Worm (Caenorhabditis elegans) whole organism, L1 larva: ENCODE results near the gene ccd-5.

Source experiments
- C16A3.4 ChIP-seq: fragments of 150-350 bp; optimal IDR thresholded peaks from 2 replicates; lab custom pipeline; 2014; ENCODE audit warnings: missing biosample characterization, missing genetic modification characterization
- C34B4.2 ChIP-seq: sonication (generic microtip); optimal IDR thresholded peaks from 2 replicates; lab custom pipeline; 2017; ENCODE audit warnings: mild to moderate bottlenecking, missing genetic modification characterization, missing compliant biosample characterization
- F16B12.6 ChIP-seq: fragments of 150-350 bp; optimal IDR thresholded peaks from 2 replicates; lab custom pipeline; 2014; ENCODE audit warnings: missing biosample characterization, missing genetic modification characterization
- alr-1 ChIP-seq: fragments of 200-800 bp; sonication (Bioruptor generic); optimal IDR thresholded peaks from 2 replicates; lab custom pipeline; 2018; ENCODE audit warnings: borderline replicate concordance, mild to moderate bottlenecking, missing genetic modification characterization, missing compliant biosample characterization
- aly-2 ChIP-seq: fragments of 150-350 bp; optimal IDR thresholded peaks from 2 replicates; lab custom pipeline; 2014; ENCODE audit warnings: missing biosample characterization, missing genetic modification characterization
- ama-1 ChIP-seq: fragments of 150-350 bp; optimal IDR thresholded peaks from 2 replicates; lab custom pipeline; 2014
- blmp-1 ChIP-seq: fragments of 150-350 bp; optimal IDR thresholded peaks from 2 replicates; lab custom pipeline; 2014; ENCODE audit warnings: missing biosample characterization, missing genetic modification characterization
- ceh-8 ChIP-seq: fragments of 200-800 bp; sonication (Bioruptor generic); optimal IDR thresholded peaks from 2 replicates; lab custom pipeline; 2018; ENCODE audit warnings: mild to moderate bottlenecking, missing genetic modification characterization, moderate library complexity, missing compliant biosample characterization
- ceh-82 ChIP-seq, 3 experiments: fragments of 150-350 bp in 1 of 3; sonication (generic microtip) in 2 of 3; optimal IDR thresholded peaks; 2 replicates each; lab custom pipeline; 2014 to 2017; ENCODE audit warnings: missing biosample characterization in 3 of 3, missing genetic modification characterization in 3 of 3
- ceh-90 ChIP-seq: sonication (generic microtip); optimal IDR thresholded peaks from 2 replicates; lab custom pipeline; 2016; ENCODE audit warnings: missing genetic modification characterization, missing compliant biosample characterization
- dpl-1 ChIP-seq, 3 experiments: fragments of 150-350 bp in 2 of 3; sonication (generic microtip) in 1 of 3; optimal IDR thresholded peaks; 2 replicates each; lab custom pipeline; 2014 to 2017; ENCODE audit warnings: missing biosample characterization in 3 of 3, missing genetic modification characterization in 3 of 3, missing genetic modification reagents in 3 of 3
- dsc-1 ChIP-seq: sonication (generic microtip); optimal IDR thresholded peaks from 2 replicates; lab custom pipeline; 2016; ENCODE audit warnings: mild to moderate bottlenecking, missing genetic modification characterization, missing compliant biosample characterization
- efl-3 ChIP-seq: fragments of 200-800 bp; sonication (Bioruptor generic); optimal IDR thresholded peaks from 2 replicates; lab custom pipeline; 2018; ENCODE audit warnings: mild to moderate bottlenecking, missing genetic modification characterization, missing compliant biosample characterization
- egl-13 ChIP-seq: sonication (generic microtip); optimal IDR thresholded peaks from 2 replicates; lab custom pipeline; 2016; ENCODE audit warnings: missing genotype, missing genetic modification reagents, missing genetic modification characterization, missing compliant biosample characterization
- elt-2 ChIP-seq: sonication (generic microtip); optimal IDR thresholded peaks from 2 replicates; lab custom pipeline; 2016; ENCODE audit warnings: missing genetic modification characterization, mild to moderate bottlenecking, inconsistent platforms, missing compliant biosample characterization, missing genetic modification reagents
- elt-3 ChIP-seq, 6 experiments: fragments of 150-350 bp in 1 of 6; sonication (generic microtip); optimal IDR thresholded peaks; 2 replicates each; lab custom pipeline; 2017 to 2018; ENCODE audit warnings: missing biosample characterization in 6 of 6, missing genetic modification characterization in 6 of 6, inconsistent platforms in 1 of 6
- fkh-10 ChIP-seq: sonication (generic microtip); optimal IDR thresholded peaks from 2 replicates; lab custom pipeline; 2017; ENCODE audit warnings: missing biosample characterization, missing genetic modification reagents, missing genetic modification characterization
- fkh-4 ChIP-seq: sonication (generic microtip); optimal IDR thresholded peaks from 2 replicates; lab custom pipeline; 2016; ENCODE audit warnings: missing compliant biosample characterization, missing genetic modification characterization, borderline replicate concordance
- grh-1 ChIP-seq: fragments of 200-800 bp; sonication (Bioruptor generic); IDR thresholded peaks from 2 replicates; pipeline ENCODE4 v1.3.6; 2022; ENCODE audit warnings: missing genetic modification reagents, missing genetic modification characterization, missing compliant biosample characterization
- hlh-17 ChIP-seq: fragments of 200-800 bp; sonication (Bioruptor generic); optimal IDR thresholded peaks from 2 replicates; lab custom pipeline; 2018; ENCODE audit warnings: missing genetic modification characterization, mild to moderate bottlenecking, missing compliant biosample characterization, moderate library complexity, borderline replicate concordance
- hlh-4 ChIP-seq: sonication (generic microtip); optimal IDR thresholded peaks from 2 replicates; lab custom pipeline; 2016; ENCODE audit warnings: mild to moderate bottlenecking, missing genetic modification characterization, missing compliant biosample characterization
- isw-1 ChIP-seq: fragments of 200-800 bp; sonication (Bioruptor generic); IDR thresholded peaks from 2 replicates; pipeline ENCODE4 v1.3.6; 2022; ENCODE audit warnings: missing genetic modification characterization, missing compliant biosample characterization
- lin-13 ChIP-seq: fragments of 150-350 bp; optimal IDR thresholded peaks from 2 replicates; lab custom pipeline; 2014; ENCODE audit warnings: missing biosample characterization, missing genetic modification reagents, missing genetic modification characterization
- lin-15B ChIP-seq: fragments of 150-350 bp; sonication (generic microtip); optimal IDR thresholded peaks from 3 replicates; lab custom pipeline; 2014; ENCODE audit warnings: missing biosample characterization, missing genetic modification characterization
- lin-35 ChIP-seq, 2 experiments: fragments of 150-350 bp; optimal IDR thresholded peaks; 2 replicates each; lab custom pipeline; 2014; ENCODE audit warnings: missing biosample characterization in 2 of 2, missing genetic modification characterization in 2 of 2, missing genetic modification reagents in 2 of 2
- lin-39 ChIP-seq: fragments of 150-350 bp; optimal IDR thresholded peaks from 2 replicates; lab custom pipeline; 2014; ENCODE audit warnings: missing biosample characterization, missing genetic modification reagents, missing genetic modification characterization
- lsy-2 ChIP-seq, 2 experiments: fragments of 150-350 bp; optimal IDR thresholded peaks; 2 replicates each; lab custom pipeline; 2014; ENCODE audit warnings: missing biosample characterization in 2 of 2, missing genetic modification characterization in 2 of 2
- mdl-1 ChIP-seq, 2 experiments: fragments of 150-350 bp; optimal IDR thresholded peaks; 2 replicates each; lab custom pipeline; 2014 to 2017; ENCODE audit warnings: missing biosample characterization in 2 of 2, missing genetic modification characterization in 2 of 2, inconsistent platforms in 1 of 2
- mef-2 ChIP-seq: fragments of 150-350 bp; optimal IDR thresholded peaks from 2 replicates; lab custom pipeline; 2014; ENCODE audit warnings: missing biosample characterization, missing genetic modification characterization
- nhr-11 ChIP-seq: fragments of 150-350 bp; optimal IDR thresholded peaks from 2 replicates; lab custom pipeline; 2014; ENCODE audit warnings: missing biosample characterization, missing genetic modification characterization
- nhr-20 ChIP-seq: sonication (generic microtip); optimal IDR thresholded peaks from 2 replicates; lab custom pipeline; 2016; ENCODE audit warnings: mild to moderate bottlenecking, missing genetic modification characterization, missing compliant biosample characterization
- nhr-237 ChIP-seq: fragments of 150-350 bp; optimal IDR thresholded peaks from 2 replicates; lab custom pipeline; 2014; ENCODE audit warnings: missing biosample characterization, missing genetic modification characterization
- nhr-28 ChIP-seq: fragments of 150-350 bp; optimal IDR thresholded peaks from 2 replicates; lab custom pipeline; 2014; ENCODE audit warnings: missing biosample characterization, missing genetic modification characterization
- nhr-47 ChIP-seq: sonication (generic microtip); optimal IDR thresholded peaks from 2 replicates; lab custom pipeline; 2016; ENCODE audit warnings: mild to moderate bottlenecking, missing genetic modification characterization, moderate library complexity, missing compliant biosample characterization
- nhr-84 ChIP-seq: sonication (generic microtip); optimal IDR thresholded peaks from 2 replicates; lab custom pipeline; 2017; ENCODE audit warnings: missing biosample characterization, missing genetic modification characterization
- nhr-85 ChIP-seq: sonication (generic microtip); peaks from one replicate; lab custom pipeline; 2016; ENCODE audit warnings: missing genetic modification characterization, inconsistent platforms, missing compliant biosample characterization
- nhr-90 ChIP-seq: sonication (generic microtip); optimal IDR thresholded peaks from 2 replicates; lab custom pipeline; 2016; ENCODE audit warnings: mild to moderate bottlenecking, missing genetic modification characterization, missing compliant biosample characterization; ENCODE audit not compliant: poor library complexity
- pag-3 ChIP-seq: sonication (generic microtip); optimal IDR thresholded peaks from 2 replicates; lab custom pipeline; 2017; ENCODE audit warnings: missing genetic modification characterization, mild to moderate bottlenecking, missing compliant biosample characterization, antibody characterized with exemption, borderline replicate concordance; ENCODE audit not compliant: insufficient read depth
- pax-3 ChIP-seq: fragments of 200-800 bp; sonication (Bioruptor generic); optimal IDR thresholded peaks from 2 replicates; lab custom pipeline; 2018; ENCODE audit warnings: mild to moderate bottlenecking, missing genetic modification characterization, moderate library complexity, missing compliant biosample characterization
- pqm-1 ChIP-seq: sonication (generic microtip); optimal IDR thresholded peaks from 3 replicates; lab custom pipeline; 2017; ENCODE audit warnings: missing biosample characterization, missing genetic modification characterization
- sox-4 ChIP-seq: sonication (generic microtip); optimal IDR thresholded peaks from 2 replicates; lab custom pipeline; 2016; ENCODE audit warnings: missing genetic modification characterization, missing compliant biosample characterization
- sup-37 ChIP-seq: fragments of 200-800 bp; sonication (Bioruptor generic); optimal IDR thresholded peaks from 2 replicates; lab custom pipeline; 2018; ENCODE audit warnings: mild to moderate bottlenecking, missing genetic modification characterization, missing compliant biosample characterization
- swsn-7 ChIP-seq: sonication (generic microtip); optimal IDR thresholded peaks from 2 replicates; lab custom pipeline; 2016; ENCODE audit warnings: missing genetic modification characterization, missing compliant biosample characterization
- tbx-2 ChIP-seq: sonication (generic microtip); optimal IDR thresholded peaks from 2 replicates; lab custom pipeline; 2016; ENCODE audit warnings: missing genetic modification characterization, missing compliant biosample characterization
- tlp-1 ChIP-seq: fragments of 150-350 bp; optimal IDR thresholded peaks from 2 replicates; lab custom pipeline; 2014; ENCODE audit warnings: missing biosample characterization, missing genetic modification characterization
- unc-30 ChIP-seq: sonication (generic microtip); optimal IDR thresholded peaks from 2 replicates; lab custom pipeline; 2017; ENCODE audit warnings: missing biosample characterization, missing genetic modification characterization
- unc-98 ChIP-seq: fragments of 200-800 bp; sonication (Bioruptor generic); IDR thresholded peaks from 2 replicates; pipeline ENCODE4 v1.3.6; 2022; ENCODE audit warnings: missing genetic modification characterization, missing compliant biosample characterization
- vab-15 ChIP-seq: sonication (generic microtip); optimal IDR thresholded peaks from 2 replicates; lab custom pipeline; 2017; ENCODE audit warnings: missing genotype, mild to moderate bottlenecking, missing genetic modification characterization, missing compliant biosample characterization
- xbp-1 ChIP-seq: sonication (generic microtip); optimal IDR thresholded peaks from 2 replicates; lab custom pipeline; 2016; ENCODE audit warnings: missing genetic modification characterization, missing compliant biosample characterization
- zag-1 ChIP-seq: fragments of 150-350 bp; optimal IDR thresholded peaks from 2 replicates; lab custom pipeline; 2014; ENCODE audit warnings: missing biosample characterization, missing genetic modification characterization
- zip-4 ChIP-seq: fragments of 200-800 bp; sonication (Bioruptor generic); optimal IDR thresholded peaks from 2 replicates; lab custom pipeline; 2018; ENCODE audit warnings: mild to moderate bottlenecking, missing genetic modification characterization, moderate library complexity, missing compliant biosample characterization
- ztf-11 ChIP-seq, 2 experiments: sonication (generic microtip); optimal IDR thresholded peaks; 2 replicates each; lab custom pipeline; 2016 to 2017; ENCODE audit warnings: missing genetic modification characterization in 2 of 2, missing biosample characterization in 1 of 2, missing compliant biosample characterization in 1 of 2
- ztf-4 ChIP-seq: fragments of 150-350 bp; optimal IDR thresholded peaks from 2 replicates; lab custom pipeline; 2014; ENCODE audit warnings: missing biosample characterization, missing genetic modification characterization

Gene ccd-5

DNA sequence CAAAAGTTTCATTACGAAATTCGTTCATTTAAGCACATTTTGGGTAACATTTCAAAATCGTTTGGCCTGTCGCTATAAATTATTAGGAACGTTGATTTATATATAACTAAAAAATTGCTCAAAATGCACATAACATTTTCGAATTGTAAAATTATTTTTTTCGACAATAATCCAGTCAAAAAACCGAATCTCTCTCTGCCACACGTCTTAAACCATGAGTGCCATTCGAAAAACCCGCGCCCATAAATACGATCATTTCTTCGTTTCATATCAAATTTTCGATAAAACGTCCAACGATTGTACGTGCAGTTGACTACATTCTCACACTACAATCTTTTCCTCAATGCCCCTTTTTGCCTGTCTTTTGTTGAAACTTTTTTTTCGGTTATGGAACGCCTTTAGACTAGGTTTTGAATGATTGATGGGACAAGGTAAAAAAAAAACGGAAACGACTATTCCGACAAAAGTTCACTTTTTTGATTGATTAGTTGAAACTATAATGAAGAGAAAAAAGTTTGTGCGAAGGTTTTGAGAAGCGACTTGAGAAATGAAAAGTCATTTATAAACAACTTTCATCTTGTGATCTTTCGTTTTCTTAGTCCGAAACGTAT, 20.3 kb upstream of the ccd-5 start:
- no peak for TF ChIP-seq nhr-90 (tag; lab: Kevin White, UChicago)
- no peak for TF ChIP-seq hlh-17 (GFP tag; lab: Kevin White, UChicago)
- no peak for TF ChIP-seq nhr-237 (tag; lab: Kevin White, UChicago)
- no peak for TF ChIP-seq lin-15B
- no peak for TF ChIP-seq ztf-11 (tag; optimal IDR thresholded peaks at IDR 0.05; lab: Kevin White, UChicago)
- TF ChIP-seq nhr-20 (tag; lab: Kevin White, UChicago) = peak; percentile 39
- no peak for TF ChIP-seq nhr-47 (tag; lab: Kevin White, UChicago)
- TF ChIP-seq ceh-82 (tag; optimal IDR thresholded peaks at IDR 0.05; lab: Kevin White, UChicago) = no peak
- TF ChIP-seq hlh-4 (tag; lab: Kevin White, UChicago) = no peak
- TF ChIP-seq pax-3 = no peak
- TF ChIP-seq efl-3 (GFP tag; lab: Kevin White, UChicago) = no peak
- TF ChIP-seq ztf-4 (tag; lab: Kevin White, UChicago) = no peak
- TF ChIP-seq unc-30 (tag; lab: Kevin White, UChicago) = no peak
- TF ChIP-seq sox-4 (tag; lab: Kevin White, UChicago) = no peak
- TF ChIP-seq pag-3 (tag; lab: Kevin White, UChicago) = peak; percentile 8
- TF ChIP-seq unc-98 (GFP tag; lab: Robert Waterston, UW) = no peak
- no peak for TF ChIP-seq C34B4.2 (tag; lab: Kevin White, UChicago)
- TF ChIP-seq nhr-84 (tag; lab: Kevin White, UChicago) = no peak
- no peak for TF ChIP-seq isw-1 (GFP tag; lab: Robert Waterston, UW)
- peak; percentile 60 for TF ChIP-seq blmp-1 (tag; lab: Kevin White, UChicago)
- TF ChIP-seq ama-1 = no peak
- no peak for TF ChIP-seq ceh-90 (tag; lab: Kevin White, UChicago)
- TF ChIP-seq dsc-1 (tag; lab: Kevin White, UChicago) = no peak
- TF ChIP-seq elt-2 (tag; lab: Kevin White, UChicago) = no peak
- no peak for TF ChIP-seq fkh-10
- TF ChIP-seq xbp-1 (tag; lab: Kevin White, UChicago) = no peak
- TF ChIP-seq lsy-2 (tag; optimal IDR thresholded peaks at IDR 0.05; lab: Kevin White, UChicago) = peak in 1 of 2 experiments; percentile 11
- TF ChIP-seq tbx-2 (tag; lab: Kevin White, UChicago) = no peak
- TF ChIP-seq alr-1 (tag; lab: Kevin White, UChicago) = no peak
- no peak for TF ChIP-seq swsn-7
- no peak for TF ChIP-seq zip-4 (GFP tag; lab: Kevin White, UChicago)
- TF ChIP-seq F16B12.6 (tag; lab: Kevin White, UChicago) = no peak
- no peak for TF ChIP-seq fkh-4 (tag; lab: Kevin White, UChicago)
- no peak for TF ChIP-seq egl-13 (tag; lab: Kevin White, UChicago)
- TF ChIP-seq nhr-85 (tag; lab: Kevin White, UChicago) = no peak
- TF ChIP-seq elt-3 (tag; optimal IDR thresholded peaks at IDR 0.05; lab: Kevin White, UChicago) = peak in 1 of 6 experiments; percentile 34
- TF ChIP-seq mef-2 (tag; lab: Kevin White, UChicago) = no peak
- TF ChIP-seq sup-37 = no peak
- no peak for TF ChIP-seq lin-13
- TF ChIP-seq aly-2 (tag; lab: Kevin White, UChicago) = no peak
- TF ChIP-seq grh-1 (GFP tag; lab: Robert Waterston, UW) = no peak
- no peak for TF ChIP-seq C16A3.4 (tag; lab: Kevin White, UChicago)
- no peak for TF ChIP-seq dpl-1 (GFP tag; optimal IDR thresholded peaks at IDR 0.05; lab: Kevin White, UChicago)
- TF ChIP-seq lin-39 (tag; lab: Kevin White, UChicago) = no peak
- TF ChIP-seq nhr-11 (tag; lab: Kevin White, UChicago) = no peak
- TF ChIP-seq nhr-28 (tag; lab: Kevin White, UChicago) = no peak
- peak in 1 of 2 experiments; percentile 4 for TF ChIP-seq mdl-1 (tag; optimal IDR thresholded peaks at IDR 0.05; lab: Kevin White, UChicago)
- TF ChIP-seq pqm-1 (tag; lab: Kevin White, UChicago) = no peak
- TF ChIP-seq tlp-1 = no peak
- TF ChIP-seq ceh-8 (GFP tag; lab: Kevin White, UChicago) = no peak
- TF ChIP-seq vab-15 (tag; lab: Kevin White, UChicago) = no peak
- peak in 1 of 2 experiments; percentile 7 for TF ChIP-seq lin-35 (GFP tag; optimal IDR thresholded peaks at IDR 0.05; lab: Kevin White, UChicago)
- no peak for TF ChIP-seq zag-1 (tag; lab: Kevin White, UChicago)
